Worm (Caenorhabditis elegans) whole organism, L4 larva: Measurements from ENCODE around the gene T19D12.5.

Experiments
- F10B5.3 ChIP-seq: sonication (generic microtip); optimal IDR thresholded peaks from 2 replicates; lab custom pipeline; 2016; ENCODE audit warnings: mild to moderate bottlenecking, missing genetic modification characterization, missing compliant biosample characterization
- F37D6.2 ChIP-seq: sonication (generic microtip); optimal IDR thresholded peaks from 2 replicates; lab custom pipeline; 2016; ENCODE audit warnings: mild to moderate bottlenecking, missing genetic modification characterization, missing compliant biosample characterization
- T26A8.4 ChIP-seq: fragments of 200-800 bp; sonication (Bioruptor generic); IDR thresholded peaks from 2 replicates; pipeline ENCODE4 v1.3.6; 2022; ENCODE audit warnings: missing genetic modification characterization, missing compliant biosample characterization
- aha-1 ChIP-seq: fragments of 150-350 bp; peaks from one replicate; lab custom pipeline; 2014; ENCODE audit warnings: missing biosample characterization, missing genetic modification characterization
- ama-1 ChIP-seq: fragments of 150-350 bp; optimal IDR thresholded peaks from 2 replicates; lab custom pipeline; 2014; ENCODE audit warnings: inconsistent platforms, mixed read lengths
- ctbp-1 ChIP-seq: fragments of 200-800 bp; sonication (Bioruptor generic); IDR thresholded peaks from 2 replicates; pipeline ENCODE4 v1.3.6; 2022; ENCODE audit warnings: missing genetic modification reagents, missing genetic modification characterization, missing compliant biosample characterization
- daf-16 ChIP-seq, 3 experiments: sonication (generic microtip); optimal IDR thresholded peaks; 2 replicates each; lab custom pipeline; 2016 to 2017; ENCODE audit warnings: missing genetic modification characterization in 3 of 3, missing genetic modification reagents in 3 of 3, mild to moderate bottlenecking in 2 of 3, missing compliant biosample characterization in 2 of 3, missing biosample characterization in 1 of 3, moderate library complexity in 1 of 3
- dmd-6 ChIP-seq: fragments of 200-800 bp; sonication (Bioruptor generic); IDR thresholded peaks from 2 replicates; pipeline ENCODE4 v1.3.6; 2022; ENCODE audit warnings: missing genetic modification reagents, missing genetic modification characterization, missing compliant biosample characterization
- dpl-1 ChIP-seq: fragments of 150-350 bp; optimal IDR thresholded peaks from 2 replicates; lab custom pipeline; 2014; ENCODE audit warnings: missing biosample characterization, missing genetic modification reagents, missing genetic modification characterization
- egl-43 ChIP-seq: fragments of 200-800 bp; sonication (Bioruptor generic); IDR thresholded peaks from 2 replicates; pipeline ENCODE4 v1.3.6; 2022; ENCODE audit warnings: missing genetic modification reagents, missing genetic modification characterization, missing compliant biosample characterization
- hif-1 ChIP-seq, 2 experiments: sonication (generic microtip); optimal IDR thresholded peaks; 2 replicates each; lab custom pipeline; 2016 to 2017; ENCODE audit warnings: missing compliant biosample characterization in 2 of 2, missing genetic modification characterization in 2 of 2, missing genetic modification reagents in 2 of 2, missing genotype in 2 of 2, mild to moderate bottlenecking in 1 of 2
- hlh-11 ChIP-seq: fragments of 200-800 bp; sonication (Bioruptor generic); optimal IDR thresholded peaks from 2 replicates; lab custom pipeline; 2018; ENCODE audit warnings: mild to moderate bottlenecking, missing genetic modification characterization, missing compliant biosample characterization
- hlh-30 ChIP-seq: sonication (generic microtip); optimal IDR thresholded peaks from 2 replicates; lab custom pipeline; 2017; ENCODE audit warnings: antibody characterized with exemption, mild to moderate bottlenecking, missing genetic modification characterization, missing compliant biosample characterization; ENCODE audit not compliant: insufficient read depth
- hmg-1.1 ChIP-seq: fragments of 200-800 bp; sonication (Bioruptor generic); IDR thresholded peaks from 2 replicates; pipeline ENCODE4 v1.3.6; 2022; ENCODE audit warnings: missing genetic modification reagents, missing genetic modification characterization, missing compliant biosample characterization
- lin-1 ChIP-seq: fragments of 200-800 bp; sonication (Bioruptor generic); IDR thresholded peaks from 2 replicates; pipeline ENCODE4 v1.3.6; 2022; ENCODE audit warnings: missing genetic modification reagents, missing genetic modification characterization, missing compliant biosample characterization
- lin-15B ChIP-seq: fragments of 150-350 bp; sonication (generic microtip); optimal IDR thresholded peaks from 3 replicates; lab custom pipeline; 2014; ENCODE audit warnings: missing biosample characterization, missing genetic modification characterization
- lsy-2 ChIP-seq, 2 experiments: fragments of 150-350 bp in 1 of 2; sonication (generic microtip) in 1 of 2; optimal IDR thresholded peaks; 2 replicates each; lab custom pipeline; 2014 to 2017; ENCODE audit warnings: missing biosample characterization in 2 of 2, missing genetic modification characterization in 2 of 2
- mdl-1 ChIP-seq, 2 experiments: fragments of 150-350 bp in 1 of 2; sonication (generic microtip) in 1 of 2; optimal IDR thresholded peaks; 2 replicates each; lab custom pipeline; 2014 to 2017; ENCODE audit warnings: missing biosample characterization in 2 of 2, missing genetic modification characterization in 2 of 2
- mdt-29 ChIP-seq: fragments of 200-800 bp; sonication (Bioruptor generic); IDR thresholded peaks from 2 replicates; pipeline ENCODE4 v1.3.6; 2022; ENCODE audit warnings: missing genetic modification reagents, missing genetic modification characterization, missing compliant biosample characterization
- mes-2 ChIP-seq: sonication (generic microtip); optimal IDR thresholded peaks from 2 replicates; lab custom pipeline; 2016; ENCODE audit warnings: missing genotype, mild to moderate bottlenecking, missing genetic modification characterization, missing compliant biosample characterization; ENCODE audit not compliant: poor library complexity, severe bottlenecking
- mxl-3 ChIP-seq: fragments of 200-800 bp; sonication (Bioruptor generic); optimal IDR thresholded peaks from 2 replicates; lab custom pipeline; 2018; ENCODE audit warnings: mild to moderate bottlenecking, missing genetic modification characterization, missing compliant biosample characterization
- nhr-10 ChIP-seq: fragments of 150-350 bp; optimal IDR thresholded peaks from 2 replicates; lab custom pipeline; 2014; ENCODE audit warnings: missing biosample characterization, missing genetic modification characterization
- nhr-11 ChIP-seq: fragments of 150-350 bp; optimal IDR thresholded peaks from 2 replicates; lab custom pipeline; 2014; ENCODE audit warnings: missing biosample characterization, missing genetic modification characterization
- nhr-28 ChIP-seq: fragments of 150-350 bp; optimal IDR thresholded peaks from 2 replicates; lab custom pipeline; 2014; ENCODE audit warnings: missing biosample characterization, missing genetic modification characterization
- nhr-6 ChIP-seq: fragments of 150-350 bp; optimal IDR thresholded peaks from 2 replicates; lab custom pipeline; 2014; ENCODE audit warnings: missing biosample characterization, missing genetic modification characterization
- nhr-76 ChIP-seq: fragments of 150-350 bp; optimal IDR thresholded peaks from 2 replicates; lab custom pipeline; 2014; ENCODE audit warnings: missing biosample characterization, missing genetic modification characterization
- nhr-77 ChIP-seq: fragments of 150-350 bp; optimal IDR thresholded peaks from 2 replicates; lab custom pipeline; 2014; ENCODE audit warnings: missing biosample characterization, missing genetic modification characterization
- pha-4 ChIP-seq, 2 experiments: fragments of 150-350 bp in 1 of 2; fragments of 200-800 bp in 1 of 2; sonication (Bioruptor generic) in 1 of 2; IDR thresholded peaks in 1 of 2; optimal IDR thresholded peaks in 1 of 2; 2 replicates each; pipeline versions ENCODE4 v1.3.6 to Lab custom; 2014 to 2022; ENCODE audit warnings: missing genetic modification characterization in 2 of 2, missing genetic modification reagents in 2 of 2, missing biosample characterization in 1 of 2, missing compliant biosample characterization in 1 of 2
- pqm-1 ChIP-seq: sonication (generic microtip); optimal IDR thresholded peaks from 2 replicates; lab custom pipeline; 2017; ENCODE audit warnings: missing biosample characterization, missing genetic modification characterization
- rbr-2 ChIP-seq: sonication (generic microtip); optimal IDR thresholded peaks from 2 replicates; lab custom pipeline; 2016; ENCODE audit warnings: missing genotype, missing genetic modification characterization, missing compliant biosample characterization
- saeg-2 ChIP-seq: fragments of 200-800 bp; sonication (Bioruptor generic); IDR thresholded peaks from 2 replicates; pipeline ENCODE4 v1.3.6; 2022; ENCODE audit warnings: missing genetic modification reagents, missing genetic modification characterization, missing compliant biosample characterization
- tag-97 ChIP-seq: fragments of 200-800 bp; sonication (Bioruptor generic); IDR thresholded peaks from 2 replicates; pipeline ENCODE4 v1.3.6; 2022; ENCODE audit warnings: missing genetic modification characterization, missing compliant biosample characterization
- tra-1 ChIP-seq: fragments of 200-800 bp; sonication (Bioruptor generic); IDR thresholded peaks from 2 replicates; pipeline ENCODE4 v1.3.6; 2022; ENCODE audit warnings: missing genetic modification reagents, missing genetic modification characterization, missing compliant biosample characterization
- unc-130 ChIP-seq: sonication (generic microtip); optimal IDR thresholded peaks from 2 replicates; lab custom pipeline; 2016; ENCODE audit warnings: missing genetic modification reagents, missing genetic modification characterization, missing compliant biosample characterization
- unc-62 ChIP-seq, 3 experiments: fragments of 150-350 bp in 1 of 3; sonication (generic microtip); optimal IDR thresholded peaks in 2 of 3; peaks in 1 of 3; 1 replicate in 1 of 3; 2 replicates in 2 of 3; lab custom pipeline; 2014 to 2017; ENCODE audit warnings: missing biosample characterization in 3 of 3, missing genetic modification characterization in 3 of 3, missing genetic modification reagents in 3 of 3, missing genotype in 1 of 3
- vab-7 ChIP-seq: fragments of 200-800 bp; sonication (Bioruptor generic); IDR thresholded peaks from 2 replicates; pipeline ENCODE4 v1.3.6; 2022; ENCODE audit warnings: missing genetic modification reagents, missing genetic modification characterization, missing compliant biosample characterization
- zag-1 ChIP-seq: fragments of 150-350 bp; optimal IDR thresholded peaks from 2 replicates; lab custom pipeline; 2014; ENCODE audit warnings: missing biosample characterization, missing genetic modification characterization
- zfp-2 ChIP-seq: sonication (generic microtip); optimal IDR thresholded peaks from 2 replicates; lab custom pipeline; 2016; ENCODE audit warnings: mild to moderate bottlenecking, missing genetic modification characterization, missing compliant biosample characterization
- ztf-11 ChIP-seq: fragments of 150-350 bp; optimal IDR thresholded peaks from 2 replicates; lab custom pipeline; 2014; ENCODE audit warnings: missing biosample characterization, missing genetic modification characterization

T19D12.5 gene

DNA sequence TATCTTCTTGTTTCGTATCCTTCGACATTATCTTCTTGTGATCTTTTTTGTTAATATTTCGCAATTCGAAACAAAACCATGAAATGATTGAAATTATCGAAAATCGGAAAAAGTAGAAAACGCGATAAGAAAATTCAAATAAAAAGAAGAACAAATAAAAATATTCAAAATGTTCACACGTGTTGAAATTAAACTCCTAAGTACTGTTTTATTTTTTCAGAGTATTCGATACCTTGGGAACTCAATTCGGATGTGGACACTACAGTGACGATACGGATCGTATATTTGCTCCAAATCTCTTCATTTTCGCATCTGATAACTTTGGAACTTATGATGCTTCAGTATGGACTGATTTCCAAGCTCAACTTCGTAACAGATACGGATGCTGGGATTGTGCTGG is at the start of gene T19D12.5:
Gene T19D12.5 (minus strand): TSS at position 101 of the 400 bp plus-strand sequence.
- peak; percentile 78 for TF ChIP-seq aha-1 (tag; lab: Kevin White, UChicago)
- peak in 1 of 2 experiments; percentile 25 for TF ChIP-seq unc-62 (GFP tag; optimal IDR thresholded peaks at IDR 0.05 in 1 of 2; lab: Kevin White, UChicago)
- no peak for TF ChIP-seq unc-62 (tag; optimal IDR thresholded peaks at IDR 0.05; lab: Kevin White, UChicago)
- no peak for TF ChIP-seq nhr-10 (tag; lab: Kevin White, UChicago)

DNA sequence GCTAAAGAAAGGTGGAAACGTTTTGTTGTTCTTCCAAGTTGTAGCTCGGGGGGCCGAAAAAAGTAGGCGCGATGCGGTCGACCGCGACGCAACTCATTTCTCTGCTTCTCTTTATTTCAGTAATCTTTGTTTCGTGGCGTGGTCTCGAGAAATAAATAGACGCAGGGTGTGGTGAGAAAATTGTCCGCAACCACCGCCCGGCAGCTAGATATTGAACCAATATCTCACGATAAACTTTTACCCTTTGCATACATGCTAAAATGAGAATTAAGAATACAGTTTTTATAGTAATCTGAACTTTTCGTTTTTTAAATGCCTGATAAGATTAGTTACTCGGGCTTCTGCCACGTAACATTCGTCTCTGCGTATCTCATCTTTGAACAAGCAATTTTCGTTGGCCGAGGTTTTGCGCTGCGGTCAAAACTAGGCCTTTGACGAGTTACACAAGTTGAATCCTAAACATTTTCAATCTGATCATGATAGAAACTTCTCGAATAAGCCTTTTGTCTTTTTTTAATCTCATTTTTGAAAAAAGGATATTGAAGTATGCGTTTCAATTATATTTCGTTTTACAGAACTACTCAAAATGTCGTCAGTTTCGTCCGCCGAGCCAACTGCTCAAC is 47.7 kb upstream of the T19D12.5 start, which contains the start of gene gyf-1:
Gene gyf-1 (plus strand): TSS at position 573 of the 623 bp plus-strand sequence.
- TF ChIP-seq dmd-6 (peak; percentile 29; the same call in 1 of the 2 replicates), hmg-1.1 (peak; percentile 56; the same call in 1 of the 2 replicates), lsy-2 (tag; optimal IDR thresholded peaks at IDR 0.05; lab: Kevin White, UChicago) (peak in 1 of 2 experiments; percentile 44), ctbp-1 (GFP tag; lab: Robert Waterston, UW) (0 out of 2 replicates have a peak, but pooled peaks have one; percentile 34), nhr-28 (peak; percentile 63), tag-97 (GFP tag; lab: Robert Waterston, UW) (no peak), daf-16 (GFP tag; optimal IDR thresholded peaks at IDR 0.05; lab: Kevin White, UChicago) (no peak), daf-16 (tag; optimal IDR thresholded peaks at IDR 0.05; lab: Kevin White, UChicago) (peak; percentile 17), rbr-2 (tag; lab: Kevin White, UChicago) (peak; percentile 23), lin-1 (GFP tag; lab: Robert Waterston, UW) (no peak), aha-1 (tag; lab: Kevin White, UChicago) (peak; percentile 65), nhr-11 (tag; lab: Kevin White, UChicago) (peak; percentile 39), hif-1 (tag; optimal IDR thresholded peaks at IDR 0.05; lab: Kevin White, UChicago) (peak in 1 of 2 experiments; percentile 63), ama-1 (lab: Kevin White, UChicago) (peak; percentile 19), unc-62 (GFP tag; optimal IDR thresholded peaks at IDR 0.05 in 1 of 2; lab: Kevin White, UChicago) (peak in 1 of 2 experiments; percentile 33), unc-62 (tag; optimal IDR thresholded peaks at IDR 0.05; lab: Kevin White, UChicago) (no peak), tra-1 (GFP tag; lab: Robert Waterston, UW) (no peak), hlh-11 (tag; lab: Kevin White, UChicago) (peak; percentile 69), hlh-30 (tag; lab: Kevin White, UChicago) (peak; percentile 71), mxl-3 (peak; percentile 79), nhr-6 (peak; percentile 31), vab-7 (GFP tag; lab: Robert Waterston, UW) (peak; percentile 34; the same call in 1 of the 2 replicates), egl-43 (GFP tag; lab: Robert Waterston, UW) (no peak), nhr-76 (tag; lab: Kevin White, UChicago) (no peak), pqm-1 (peak; percentile 30), F37D6.2 (no peak), T26A8.4 (GFP tag; lab: Robert Waterston, UW) (no peak), dpl-1 (GFP tag; lab: Kevin White, UChicago) (peak; percentile 24), mdl-1 (tag; optimal IDR thresholded peaks at IDR 0.05; lab: Kevin White, UChicago) (peak in 1 of 2 experiments; percentile 7), mes-2 (peak; percentile 53)

- TF ChIP-seq unc-62 (GFP tag; optimal IDR thresholded peaks at IDR 0.05 in 1 of 2; lab: Kevin White, UChicago) (peak in 1 of 2 experiments; percentile 24), unc-62 (tag; optimal IDR thresholded peaks at IDR 0.05; lab: Kevin White, UChicago) (no peak), saeg-2 (GFP tag; lab: Robert Waterston, UW) (no peak), zfp-2 (no peak), unc-130 (GFP tag; lab: Kevin White, UChicago) (peak; percentile 41), hlh-11 (tag; lab: Kevin White, UChicago) (no peak), ztf-11 (no peak), pha-4 (GFP tag; IDR thresholded peaks at IDR 0.05; lab: Robert Waterston, UW) (no peak), pha-4 (tag; optimal IDR thresholded peaks at IDR 0.05; lab: Kevin White, UChicago) (no peak), F10B5.3 (no peak), zag-1 (tag; lab: Kevin White, UChicago) (no peak), nhr-77 (tag; lab: Kevin White, UChicago) (no peak), lin-15B (no peak), mdt-29 (GFP tag; lab: Robert Waterston, UW) (no peak)
Measured at ce11 chrII:6682918-6683317, 46.9 kb upstream of the T19D12.5 start.
